Fruit fly (Drosophila melanogaster): Measurements from ENCODE around the gene CG14662.

Gene CG14662

DNA sequence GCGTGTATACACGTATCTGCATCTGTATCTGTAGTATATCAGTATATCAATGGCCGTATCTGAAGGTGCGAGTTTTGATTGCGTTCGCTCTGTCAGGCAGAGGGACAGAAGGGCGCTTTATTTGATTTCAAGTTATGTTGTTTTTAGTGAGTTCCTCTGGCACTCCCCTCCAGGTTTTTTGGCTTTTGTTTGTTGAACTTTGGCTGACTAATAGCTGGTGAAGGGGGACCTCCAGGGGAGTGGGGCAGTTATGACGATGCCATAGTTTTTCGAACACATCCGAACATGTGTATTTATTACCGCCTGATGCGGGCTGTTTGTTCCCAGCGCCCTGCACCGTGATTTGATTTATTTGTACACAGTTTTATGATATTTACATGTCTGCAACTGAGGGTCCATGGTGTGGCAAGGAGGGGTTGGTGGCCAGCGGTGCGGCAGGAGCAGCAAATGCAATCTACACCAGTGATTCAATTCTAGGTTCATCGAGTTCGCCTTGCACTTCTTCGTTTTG is 8.2 kb upstream of the CG14662 start (continued):
- no peak for TF ChIP-seq CG43689 (GFP tag; IDR thresholded peaks at IDR 0.05)
- no peak for TF ChIP-seq CG34224 (GFP tag; IDR thresholded peaks at IDR 0.05; ENCODE audit: partially characterized antibody)
- TF ChIP-seq Lim3 (GFP tag; IDR thresholded peaks at IDR 0.05) = no peak
- TF ChIP-seq CG4730 (GFP tag; IDR thresholded peaks at IDR 0.05) = no peak
- peak; percentile 82 for TF ChIP-seq salm (tag; optimal IDR thresholded peaks at IDR 0.05)
- TF ChIP-seq Sin3A (optimal IDR thresholded peaks at IDR 0.05) = no peak
- 0 out of 2 replicates have a peak, but pooled peaks have one; percentile 33 for TF ChIP-seq sim (GFP tag; IDR thresholded peaks at IDR 0.05)

DNA sequence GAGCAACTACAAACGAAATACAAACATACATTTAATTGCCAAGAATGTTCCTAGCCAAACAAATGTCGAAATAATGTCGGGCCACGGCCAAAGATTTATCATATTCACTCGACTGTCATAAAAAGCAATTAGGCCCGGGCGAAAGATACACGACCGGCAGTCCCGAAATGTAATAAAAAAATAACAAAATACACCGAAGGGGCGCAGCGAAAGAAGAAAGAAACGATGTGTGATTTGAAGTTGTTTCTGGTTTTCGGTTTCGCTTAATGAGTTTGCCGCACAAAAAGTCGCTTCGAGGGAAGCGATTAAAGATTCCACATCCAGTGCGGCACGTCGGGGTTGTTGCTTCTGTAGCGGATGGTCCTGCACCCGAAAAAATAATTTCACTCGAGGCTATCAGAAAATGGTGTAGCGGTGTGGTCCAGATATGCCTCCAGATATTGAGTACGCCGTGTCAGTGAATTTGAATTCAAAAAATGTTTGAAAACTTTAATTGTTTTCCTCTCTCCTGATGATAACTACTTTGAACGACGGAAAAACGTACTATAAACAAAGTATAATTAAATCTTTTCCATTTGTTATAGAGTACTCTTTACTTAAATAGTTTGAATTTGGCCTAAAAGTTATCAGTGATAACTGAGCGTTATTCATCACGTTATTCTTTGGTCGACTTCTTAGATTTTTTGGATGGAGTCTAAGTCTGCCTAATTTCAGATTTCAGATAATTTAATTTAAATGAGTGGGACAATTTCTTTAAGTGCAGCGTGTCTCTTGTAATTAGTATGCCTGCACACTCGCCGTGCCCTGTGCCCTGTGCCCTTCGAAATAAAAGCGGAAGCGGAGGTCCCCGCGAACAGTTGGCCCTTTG is 5.4 kb upstream of the CG14662 start:
- TF ChIP-seq CG10543 (GFP tag; optimal IDR thresholded peaks at IDR 0.05) (peak; percentile 13), CG2712 (tag; optimal IDR thresholded peaks at IDR 0.05) (peak; percentile 82), gsb-n (tag; optimal IDR thresholded peaks at IDR 0.05) (peak; percentile 29), Mad (GFP tag; optimal IDR thresholded peaks at IDR 0.05) (no peak), trh (GFP tag; optimal IDR thresholded peaks at IDR 0.05) (no peak), bsh (GFP tag; optimal IDR thresholded peaks at IDR 0.05) (peak in 1 of 2 experiments; percentile 45), CG9797 (GFP tag; optimal IDR thresholded peaks at IDR 0.05) (no peak), chn (GFP tag; optimal IDR thresholded peaks at IDR 0.05) (peak; percentile 58), Nf-YA (GFP tag; IDR thresholded peaks at IDR 0.05) (no peak), GATAe (GFP tag; conservative IDR thresholded peaks at IDR 0.05) (no peak), bowl (GFP tag; IDR thresholded peaks at IDR 0.05) (no peak), Opbp (GFP tag; IDR thresholded peaks at IDR 0.05; ENCODE audit: partially characterized antibody) (no peak), CG16779 (GFP tag; IDR thresholded peaks at IDR 0.05) (no peak), bigmax (GFP tag; optimal IDR thresholded peaks at IDR 0.05) (no peak), Med (GFP tag) (peak; percentile 77), Doc2 (GFP tag; IDR thresholded peaks at IDR 0.05) (no peak), CG10565 (GFP tag; optimal IDR thresholded peaks at IDR 0.05) (no peak), sens (GFP tag) (peak; percentile 97), Doc3 (GFP tag; IDR thresholded peaks at IDR 0.05; ENCODE audit: partially characterized antibody) (no peak), al (GFP tag; IDR thresholded peaks at IDR 0.05) (no peak), Blimp-1 (GFP tag; optimal IDR thresholded peaks at IDR 0.05) (peak; percentile 47), CG1529 (GFP tag; optimal IDR thresholded peaks at IDR 0.05) (peak; percentile 63), Atf-2 (GFP tag; optimal IDR thresholded peaks at IDR 0.05) (peak; percentile 61), Antp (GFP tag; optimal IDR thresholded peaks at IDR 0.05) (peak; percentile 1), CG7372 (GFP tag; IDR thresholded peaks at IDR 0.05) (no peak), trem (tag; optimal IDR thresholded peaks at IDR 0.05) (peak; percentile 70), tin (GFP tag; optimal IDR thresholded peaks at IDR 0.05) (peak; percentile 64), CG14710 (tag; optimal IDR thresholded peaks at IDR 0.05) (peak; percentile 82), CG7928 (GFP tag; optimal IDR thresholded peaks at IDR 0.05) (no peak), CG43689 (GFP tag; IDR thresholded peaks at IDR 0.05) (no peak), row (GFP tag; IDR thresholded peaks at IDR 0.05) (peak; percentile 57), kah (GFP tag; optimal IDR thresholded peaks at IDR 0.05) (no peak), gsb (GFP tag; IDR thresholded peaks at IDR 0.05) (no peak), CG17912 (GFP tag; optimal IDR thresholded peaks at IDR 0.05) (no peak), lola (GFP tag; optimal IDR thresholded peaks at IDR 0.05) (peak in 1 of 3 experiments; percentile 92), CG33213 (GFP tag; optimal IDR thresholded peaks at IDR 0.05) (peak; percentile 24), ERR (GFP tag; optimal IDR thresholded peaks at IDR 0.05) (no peak), fd3F (GFP tag; optimal IDR thresholded peaks at IDR 0.05) (no peak), Asciz (GFP tag; optimal IDR thresholded peaks at IDR 0.05) (peak; percentile 53), fd64A (GFP tag; optimal IDR thresholded peaks at IDR 0.05) (no peak), CG17612 (GFP tag; IDR thresholded peaks at IDR 0.05) (no peak), cwo (GFP tag; optimal IDR thresholded peaks at IDR 0.05) (no peak)
